Worm (Caenorhabditis elegans) whole organism, L4 larva: ENCODE results near the gene tax-6.

Experiments
- D1046.2 ChIP-seq: fragments of 200-800 bp; sonication (Bioruptor generic); IDR thresholded peaks from 2 replicates; pipeline ENCODE4 v1.3.6; 2022; ENCODE audit warnings: missing genetic modification characterization, missing compliant biosample characterization
- F10B5.3 ChIP-seq: sonication (generic microtip); optimal IDR thresholded peaks from 2 replicates; lab custom pipeline; 2016; ENCODE audit warnings: mild to moderate bottlenecking, missing genetic modification characterization, missing compliant biosample characterization
- T20F7.1 ChIP-seq: fragments of 200-800 bp; sonication (Bioruptor generic); optimal IDR thresholded peaks from 2 replicates; lab custom pipeline; 2018; ENCODE audit warnings: mild to moderate bottlenecking, missing genetic modification characterization, missing compliant biosample characterization
- T26A8.4 ChIP-seq: fragments of 200-800 bp; sonication (Bioruptor generic); IDR thresholded peaks from 2 replicates; pipeline ENCODE4 v1.3.6; 2022; ENCODE audit warnings: missing genetic modification characterization, missing compliant biosample characterization
- ZK337.2 ChIP-seq: fragments of 200-800 bp; sonication (Bioruptor generic); IDR thresholded peaks from 2 replicates; pipeline ENCODE4 v1.3.6; 2022; ENCODE audit warnings: missing genetic modification reagents, missing genetic modification characterization, missing compliant biosample characterization
- aha-1 ChIP-seq: fragments of 150-350 bp; peaks from one replicate; lab custom pipeline; 2014; ENCODE audit warnings: missing biosample characterization, missing genetic modification characterization
- ama-1 ChIP-seq: fragments of 150-350 bp; optimal IDR thresholded peaks from 2 replicates; lab custom pipeline; 2014; ENCODE audit warnings: inconsistent platforms, mixed read lengths
- ceh-82 ChIP-seq: sonication (generic microtip); optimal IDR thresholded peaks from 2 replicates; lab custom pipeline; 2017; ENCODE audit warnings: missing biosample characterization, missing genetic modification characterization
- ces-1 ChIP-seq: fragments of 150-350 bp; sonication (generic microtip); optimal IDR thresholded peaks from 4 replicates; lab custom pipeline; 2014; ENCODE audit warnings: missing biosample characterization, missing genetic modification reagents, missing genetic modification characterization
- cey-2 ChIP-seq: sonication (generic microtip); optimal IDR thresholded peaks from 3 replicates; lab custom pipeline; 2017; ENCODE audit warnings: missing genetic modification characterization, mild to moderate bottlenecking, missing compliant biosample characterization, antibody characterized with exemption, borderline replicate concordance; ENCODE audit not compliant: insufficient read depth
- daf-16 ChIP-seq, 3 experiments: sonication (generic microtip); optimal IDR thresholded peaks; 2 replicates each; lab custom pipeline; 2016 to 2017; ENCODE audit warnings: missing genetic modification characterization in 3 of 3, missing genetic modification reagents in 3 of 3, mild to moderate bottlenecking in 2 of 3, missing compliant biosample characterization in 2 of 3, missing biosample characterization in 1 of 3, moderate library complexity in 1 of 3
- daf-19 ChIP-seq: fragments of 200-800 bp; sonication (Bioruptor generic); conservative IDR thresholded peaks from 2 replicates; pipeline ENCODE4 v1.3.6; 2022; ENCODE audit warnings: missing genetic modification characterization, missing compliant biosample characterization
- dmd-6 ChIP-seq: fragments of 200-800 bp; sonication (Bioruptor generic); IDR thresholded peaks from 2 replicates; pipeline ENCODE4 v1.3.6; 2022; ENCODE audit warnings: missing genetic modification reagents, missing genetic modification characterization, missing compliant biosample characterization
- dmd-9 ChIP-seq: fragments of 200-800 bp; sonication (Bioruptor generic); IDR thresholded peaks from 2 replicates; pipeline ENCODE4 v1.3.6; 2022; ENCODE audit warnings: missing genetic modification reagents, missing genetic modification characterization, missing compliant biosample characterization
- egl-27 ChIP-seq: sonication (generic microtip); optimal IDR thresholded peaks from 3 replicates; lab custom pipeline; 2017; ENCODE audit warnings: missing biosample characterization, missing genetic modification reagents, missing genetic modification characterization
- egl-43 ChIP-seq: fragments of 200-800 bp; sonication (Bioruptor generic); IDR thresholded peaks from 2 replicates; pipeline ENCODE4 v1.3.6; 2022; ENCODE audit warnings: missing genetic modification reagents, missing genetic modification characterization, missing compliant biosample characterization
- hmg-1.1 ChIP-seq: fragments of 200-800 bp; sonication (Bioruptor generic); IDR thresholded peaks from 2 replicates; pipeline ENCODE4 v1.3.6; 2022; ENCODE audit warnings: missing genetic modification reagents, missing genetic modification characterization, missing compliant biosample characterization
- jun-1 ChIP-seq: fragments of 150-350 bp; optimal IDR thresholded peaks from 2 replicates; lab custom pipeline; 2014; ENCODE audit warnings: missing biosample characterization, missing genetic modification reagents, missing genetic modification characterization
- lim-7 ChIP-seq: fragments of 200-800 bp; sonication (Bioruptor generic); IDR thresholded peaks from 2 replicates; pipeline ENCODE4 v1.3.6; 2022; ENCODE audit warnings: missing genetic modification characterization, missing compliant biosample characterization
- lin-1 ChIP-seq: fragments of 200-800 bp; sonication (Bioruptor generic); IDR thresholded peaks from 2 replicates; pipeline ENCODE4 v1.3.6; 2022; ENCODE audit warnings: missing genetic modification reagents, missing genetic modification characterization, missing compliant biosample characterization
- lin-13 ChIP-seq: fragments of 150-350 bp; optimal IDR thresholded peaks from 2 replicates; lab custom pipeline; 2014; ENCODE audit warnings: missing biosample characterization, missing genetic modification reagents, missing genetic modification characterization
- lin-29 ChIP-seq: fragments of 200-800 bp; sonication (Bioruptor generic); IDR thresholded peaks from 2 replicates; pipeline ENCODE4 v1.3.6; 2022; ENCODE audit warnings: missing genetic modification reagents, missing genetic modification characterization, missing compliant biosample characterization
- lin-39 ChIP-seq: fragments of 150-350 bp; optimal IDR thresholded peaks from 2 replicates; lab custom pipeline; 2014; ENCODE audit warnings: missing biosample characterization, missing genetic modification reagents, missing genetic modification characterization
- mdt-29 ChIP-seq: fragments of 200-800 bp; sonication (Bioruptor generic); IDR thresholded peaks from 2 replicates; pipeline ENCODE4 v1.3.6; 2022; ENCODE audit warnings: missing genetic modification reagents, missing genetic modification characterization, missing compliant biosample characterization
- mxl-2 ChIP-seq: fragments of 200-800 bp; sonication (Bioruptor generic); conservative IDR thresholded peaks from 2 replicates; pipeline ENCODE4 v1.3.6; 2022; ENCODE audit warnings: missing genetic modification reagents, missing genetic modification characterization, missing compliant biosample characterization
- nhr-11 ChIP-seq: fragments of 150-350 bp; optimal IDR thresholded peaks from 2 replicates; lab custom pipeline; 2014; ENCODE audit warnings: missing biosample characterization, missing genetic modification characterization
- nhr-28 ChIP-seq: fragments of 150-350 bp; optimal IDR thresholded peaks from 2 replicates; lab custom pipeline; 2014; ENCODE audit warnings: missing biosample characterization, missing genetic modification characterization
- nhr-41 ChIP-seq: fragments of 200-800 bp; sonication (Bioruptor generic); IDR thresholded peaks from 2 replicates; pipeline ENCODE4 v1.3.6; 2022; ENCODE audit warnings: missing genetic modification reagents, missing genetic modification characterization, missing compliant biosample characterization
- nhr-48 ChIP-seq: sonication (generic microtip); optimal IDR thresholded peaks from 2 replicates; lab custom pipeline; 2016; ENCODE audit warnings: mild to moderate bottlenecking, missing genetic modification characterization, missing compliant biosample characterization
- nhr-77 ChIP-seq: fragments of 150-350 bp; optimal IDR thresholded peaks from 2 replicates; lab custom pipeline; 2014; ENCODE audit warnings: missing biosample characterization, missing genetic modification characterization
- rbr-2 ChIP-seq: sonication (generic microtip); optimal IDR thresholded peaks from 2 replicates; lab custom pipeline; 2016; ENCODE audit warnings: missing genotype, missing genetic modification characterization, missing compliant biosample characterization
- set-16 ChIP-seq: fragments of 200-800 bp; sonication (Bioruptor generic); IDR thresholded peaks from 2 replicates; pipeline ENCODE4 v1.3.6; 2022; ENCODE audit warnings: missing genetic modification reagents, missing genetic modification characterization, missing compliant biosample characterization
- tag-97 ChIP-seq: fragments of 200-800 bp; sonication (Bioruptor generic); IDR thresholded peaks from 2 replicates; pipeline ENCODE4 v1.3.6; 2022; ENCODE audit warnings: missing genetic modification characterization, missing compliant biosample characterization
- tra-1 ChIP-seq: fragments of 200-800 bp; sonication (Bioruptor generic); IDR thresholded peaks from 2 replicates; pipeline ENCODE4 v1.3.6; 2022; ENCODE audit warnings: missing genetic modification reagents, missing genetic modification characterization, missing compliant biosample characterization
- unc-62 ChIP-seq, 3 experiments: fragments of 150-350 bp in 1 of 3; sonication (generic microtip); optimal IDR thresholded peaks in 2 of 3; peaks in 1 of 3; 1 replicate in 1 of 3; 2 replicates in 2 of 3; lab custom pipeline; 2014 to 2017; ENCODE audit warnings: missing biosample characterization in 3 of 3, missing genetic modification characterization in 3 of 3, missing genetic modification reagents in 3 of 3, missing genotype in 1 of 3
- vab-7 ChIP-seq: fragments of 200-800 bp; sonication (Bioruptor generic); IDR thresholded peaks from 2 replicates; pipeline ENCODE4 v1.3.6; 2022; ENCODE audit warnings: missing genetic modification reagents, missing genetic modification characterization, missing compliant biosample characterization
- zag-1 ChIP-seq: fragments of 150-350 bp; optimal IDR thresholded peaks from 2 replicates; lab custom pipeline; 2014; ENCODE audit warnings: missing biosample characterization, missing genetic modification characterization
- zfp-2 ChIP-seq: sonication (generic microtip); optimal IDR thresholded peaks from 2 replicates; lab custom pipeline; 2016; ENCODE audit warnings: mild to moderate bottlenecking, missing genetic modification characterization, missing compliant biosample characterization
- zip-11 ChIP-seq: fragments of 200-800 bp; sonication (Bioruptor generic); IDR thresholded peaks from 2 replicates; pipeline ENCODE4 v1.3.6; 2022; ENCODE audit warnings: missing genetic modification characterization, missing compliant biosample characterization

Gene tax-6

ce11 chrIV:10462608-10463007 lies 38.8 kb downstream of the tax-6 start:
- peak; percentile 3 for TF ChIP-seq nhr-28
- no peak for TF ChIP-seq daf-16 (GFP tag; optimal IDR thresholded peaks at IDR 0.05; lab: Kevin White, UChicago)
- TF ChIP-seq daf-16 (tag; optimal IDR thresholded peaks at IDR 0.05; lab: Kevin White, UChicago): peak; percentile 69
- TF ChIP-seq nhr-77 (tag; lab: Kevin White, UChicago): no peak
- TF ChIP-seq T26A8.4 (GFP tag; lab: Robert Waterston, UW): no peak
- TF ChIP-seq dmd-6 (GFP tag; lab: Robert Waterston, UW): peak; percentile 82
- no peak for TF ChIP-seq ZK337.2 (GFP tag; lab: Robert Waterston, UW)
- TF ChIP-seq aha-1 (tag; lab: Kevin White, UChicago): peak; percentile 44

ce11 chrIV:10461767-10462166 lies 39.6 kb downstream of the tax-6 start, which contains the start of gene mec-3:
Gene mec-3, minus strand, starts transcription at chrIV:10461867.
- TF ChIP-seq lin-29 (GFP tag; lab: Robert Waterston, UW) (no peak), ama-1 (no peak), daf-19 (GFP tag; lab: Robert Waterston, UW) (no peak)

DNA sequence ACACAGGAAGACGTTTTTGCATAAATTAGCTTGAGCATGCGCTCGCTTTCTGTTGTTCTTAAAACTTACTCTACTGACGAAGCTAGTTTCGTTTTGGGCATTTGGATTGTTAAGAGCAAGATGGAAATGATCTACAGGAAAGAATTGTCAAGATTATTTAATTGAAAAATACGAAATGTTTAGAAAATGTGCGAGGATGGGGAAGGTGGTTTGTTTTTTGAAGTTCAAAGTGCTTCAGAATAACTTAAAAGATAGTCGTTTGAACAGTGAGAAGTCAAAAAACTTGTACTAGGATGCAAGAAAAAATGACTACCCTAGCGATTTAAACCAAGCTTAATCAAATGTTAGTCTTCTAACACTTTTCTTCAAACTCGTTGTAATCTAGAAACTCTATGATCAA lies 44.3 kb downstream of the tax-6 start, which contains the start of gene srb-17:
srb-17 (minus strand) TSS at position 101 of the 400 bp plus-strand sequence.
- TF ChIP-seq dmd-6 (GFP tag; lab: Robert Waterston, UW) (no peak), nhr-11 (tag; lab: Kevin White, UChicago) (no peak), egl-43 (GFP tag; lab: Robert Waterston, UW) (no peak), lin-1 (no peak)

ce11 chrIV:10453001-10453400 lies 48.4 kb downstream of the tax-6 start, which contains the start of gene F01D4.8:
Gene F01D4.8, minus strand, starts transcription at chrIV:10453101.
- TF ChIP-seq mxl-2 (no peak), nhr-41 (GFP tag; lab: Robert Waterston, UW) (no peak), hmg-1.1 (no peak), zag-1 (tag; lab: Kevin White, UChicago) (no peak), unc-62 (GFP tag; optimal IDR thresholded peaks at IDR 0.05 in 1 of 2; lab: Kevin White, UChicago) (no peak), unc-62 (tag; optimal IDR thresholded peaks at IDR 0.05; lab: Kevin White, UChicago) (no peak), F10B5.3 (tag; lab: Kevin White, UChicago) (no peak), zfp-2 (tag; lab: Kevin White, UChicago) (no peak), T20F7.1 (GFP tag; lab: Kevin White, UChicago) (no peak), D1046.2 (GFP tag; lab: Robert Waterston, UW) (no peak), dmd-6 (GFP tag; lab: Robert Waterston, UW) (no peak), tra-1 (GFP tag; lab: Robert Waterston, UW) (no peak), cey-2 (tag; lab: Kevin White, UChicago) (no peak), lin-1 (no peak)

ce11 chrIV:10449799-10450198 lies 51.6 kb downstream of the tax-6 start, which contains the start of gene F13B12.4:
Gene F13B12.4, minus strand, starts transcription at chrIV:10449899.
- no peak for TF ChIP-seq zip-11 (GFP tag; lab: Robert Waterston, UW)
- TF ChIP-seq jun-1: no peak
- no peak for TF ChIP-seq egl-27 (tag; lab: Kevin White, UChicago)
- no peak for TF ChIP-seq F10B5.3 (tag; lab: Kevin White, UChicago)
- no peak for TF ChIP-seq lim-7 (GFP tag; lab: Robert Waterston, UW)
- TF ChIP-seq tag-97: no peak
- no peak for TF ChIP-seq set-16 (GFP tag; lab: Robert Waterston, UW)
- TF ChIP-seq ceh-82 (tag; lab: Kevin White, UChicago): no peak
- TF ChIP-seq lin-1: no peak
- TF ChIP-seq rbr-2 (tag; lab: Kevin White, UChicago): no peak
- TF ChIP-seq ces-1 (GFP tag; lab: Kevin White, UChicago): no peak
- no peak for TF ChIP-seq mdt-29 (GFP tag; lab: Robert Waterston, UW)
- no peak for TF ChIP-seq dmd-9 (GFP tag; lab: Robert Waterston, UW)
- TF ChIP-seq T26A8.4 (GFP tag; lab: Robert Waterston, UW): no peak
- no peak for TF ChIP-seq nhr-48 (tag; lab: Kevin White, UChicago)
- no peak for TF ChIP-seq lin-13
- no peak for TF ChIP-seq lin-39 (tag; lab: Kevin White, UChicago)
- no peak for TF ChIP-seq vab-7 (GFP tag; lab: Robert Waterston, UW)
